Worm (Caenorhabditis elegans): Measurements from ENCODE around the gene T10B10.8.

Gene T10B10.8

DNA sequence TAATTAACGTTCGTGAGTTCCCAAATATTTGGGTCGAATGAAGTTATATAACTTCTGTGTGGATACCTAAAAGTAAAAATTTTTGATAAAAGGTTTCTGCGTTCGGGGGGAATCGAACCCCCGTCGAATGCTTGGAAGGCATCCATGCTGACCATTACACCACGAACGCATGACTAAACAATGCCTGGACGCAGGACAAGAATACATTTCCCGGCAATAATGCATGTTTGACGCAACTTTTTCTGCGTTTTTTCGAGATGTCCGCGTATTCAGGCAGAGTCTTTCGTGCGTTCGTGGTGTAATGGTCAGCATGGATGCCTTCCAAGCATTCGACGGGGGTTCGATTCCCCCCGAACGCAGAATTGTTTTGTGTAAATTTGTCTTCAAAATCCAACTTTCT, 34.7 kb upstream of the T10B10.8 start (continued):
- TF ChIP-seq nhr-23 (tag; optimal IDR thresholded peaks at IDR 0.05) (peak; percentile 66), nhr-25 (tag; optimal IDR thresholded peaks at IDR 0.05) (peak; percentile 46), ceh-28 (tag; optimal IDR thresholded peaks at IDR 0.05) (peak; percentile 9), hmg-11 (tag; optimal IDR thresholded peaks at IDR 0.05) (peak; percentile 59), jun-1 (tag; optimal IDR thresholded peaks at IDR 0.05) (peak; percentile 58)

DNA sequence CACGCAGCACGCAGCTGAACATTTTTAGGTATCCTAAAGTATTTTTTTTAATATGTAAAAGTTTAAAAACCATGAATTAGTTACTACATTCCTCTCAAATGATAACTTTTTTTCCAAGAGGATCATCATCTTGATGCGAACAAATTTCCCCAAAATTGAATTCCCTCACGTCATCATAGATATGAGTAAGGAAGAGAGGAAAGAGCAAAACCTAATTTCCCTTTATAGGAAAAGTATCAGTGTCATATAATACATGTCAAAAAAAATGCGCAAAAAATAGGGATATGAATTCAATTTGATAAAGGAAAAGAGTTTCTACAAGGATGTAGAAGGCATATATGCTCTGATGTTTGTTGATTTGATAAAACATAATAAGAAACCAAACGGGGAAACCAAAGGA, 34.1 kb upstream of the T10B10.8 start:
- TF ChIP-seq fkh-10 (GFP tag; optimal IDR thresholded peaks at IDR 0.05) = peak; percentile 31
- TF ChIP-seq lsy-12 (tag; optimal IDR thresholded peaks at IDR 0.05) = no peak
- TF ChIP-seq nhr-77 (tag; optimal IDR thresholded peaks at IDR 0.05) = no peak
- TF ChIP-seq nhr-25 (tag; optimal IDR thresholded peaks at IDR 0.05) = no peak
- TF ChIP-seq nhr-67 (tag; optimal IDR thresholded peaks at IDR 0.05) = no peak
- no peak for TF ChIP-seq unc-62 (GFP tag; optimal IDR thresholded peaks at IDR 0.05)

DNA sequence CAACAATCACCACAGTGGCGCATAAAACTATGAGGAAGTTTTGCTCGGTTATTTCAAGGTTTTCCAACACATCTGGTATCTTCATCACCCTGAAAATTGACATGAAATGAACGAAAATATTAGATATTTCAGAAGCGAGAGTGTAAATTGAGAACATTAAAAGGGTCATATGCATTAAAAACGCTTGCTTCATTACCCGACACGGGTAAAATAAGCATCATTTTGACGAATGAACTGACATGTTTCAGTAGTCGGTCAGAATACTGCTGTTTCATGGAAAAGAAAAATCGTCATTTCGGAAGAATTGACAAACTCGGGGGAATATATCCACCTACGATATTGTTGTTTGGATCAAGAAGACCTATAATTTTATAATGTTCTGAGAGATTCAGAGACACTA, 33.0 kb upstream of the T10B10.8 start, which contains the start of gene snt-7:
Gene snt-7, minus strand, starts transcription at position 101 of the 400 bp plus-strand sequence.
- TF ChIP-seq unc-62 (GFP tag; optimal IDR thresholded peaks at IDR 0.05) = no peak
- no peak for TF ChIP-seq nhr-11 (tag; optimal IDR thresholded peaks at IDR 0.05)
- no peak for TF ChIP-seq ceh-9 (tag; optimal IDR thresholded peaks at IDR 0.05)
- TF ChIP-seq sea-2 (GFP tag; optimal IDR thresholded peaks at IDR 0.05) = no peak
- no peak for TF ChIP-seq jun-1 (tag; optimal IDR thresholded peaks at IDR 0.05)
- no peak for TF ChIP-seq nhr-67 (tag; optimal IDR thresholded peaks at IDR 0.05)
- TF ChIP-seq ZK546.5 (tag; optimal IDR thresholded peaks at IDR 0.05) = no peak
- no peak for TF ChIP-seq zag-1 (tag; optimal IDR thresholded peaks at IDR 0.05)
- no peak for TF ChIP-seq ceh-28 (tag; optimal IDR thresholded peaks at IDR 0.05)
- no peak for TF ChIP-seq egl-5 (tag; optimal IDR thresholded peaks at IDR 0.05)
- TF ChIP-seq nhr-76 (tag; optimal IDR thresholded peaks at IDR 0.05) = no peak
- no peak for TF ChIP-seq nfya-1 (tag; optimal IDR thresholded peaks at IDR 0.05; ENCODE audit: insufficient read depth)
- no peak for TF ChIP-seq fkh-2 (tag; optimal IDR thresholded peaks at IDR 0.05)

DNA sequence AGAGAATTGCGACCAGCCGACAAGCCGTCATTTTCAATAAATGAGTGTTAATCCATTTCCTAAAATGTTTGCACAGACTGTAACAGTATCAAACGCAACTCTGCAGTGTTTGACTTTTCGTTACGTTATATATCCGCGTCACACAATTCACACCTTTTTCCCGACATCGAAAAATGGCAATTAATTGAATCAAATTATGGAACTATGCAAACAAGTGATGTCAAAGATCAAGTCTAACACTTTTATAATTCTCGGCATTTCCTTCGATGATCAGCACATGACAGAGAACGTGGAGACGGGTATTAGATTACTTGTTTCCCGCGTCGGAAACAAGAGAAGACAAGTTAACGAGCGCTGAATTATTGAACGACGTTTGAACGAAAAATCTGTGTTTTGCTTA, 28.3 kb upstream of the T10B10.8 start, which contains the start of gene phat-6:
Gene phat-6, minus strand, starts transcription at position 101 of the 400 bp plus-strand sequence.
- no peak for TF ChIP-seq elt-1 (tag; optimal IDR thresholded peaks at IDR 0.05)
- TF ChIP-seq aly-2 (tag; optimal IDR thresholded peaks at IDR 0.05) = no peak
- TF ChIP-seq unc-62 (GFP tag; optimal IDR thresholded peaks at IDR 0.05) = no peak
- no peak for TF ChIP-seq snpc-4 (tag; optimal IDR thresholded peaks at IDR 0.05)
- no peak for TF ChIP-seq nhr-77 (tag; optimal IDR thresholded peaks at IDR 0.05)
- TF ChIP-seq egl-27 (tag; optimal IDR thresholded peaks at IDR 0.05) = no peak
- TF ChIP-seq nhr-12 (tag; optimal IDR thresholded peaks at IDR 0.05) = no peak
- no peak for TF ChIP-seq daf-12 (tag; optimal IDR thresholded peaks at IDR 0.05)
- no peak for TF ChIP-seq ceh-9 (tag; optimal IDR thresholded peaks at IDR 0.05)
- TF ChIP-seq pha-4 (tag; optimal IDR thresholded peaks at IDR 0.05) = no peak
- no peak for TF ChIP-seq zag-1 (tag; optimal IDR thresholded peaks at IDR 0.05)
- no peak for TF ChIP-seq fkh-10 (GFP tag; optimal IDR thresholded peaks at IDR 0.05)
- TF ChIP-seq nhr-23 (tag; optimal IDR thresholded peaks at IDR 0.05) = no peak
- TF ChIP-seq jun-1 (tag; optimal IDR thresholded peaks at IDR 0.05) = no peak
- TF ChIP-seq nhr-67 (tag; optimal IDR thresholded peaks at IDR 0.05) = no peak
- no peak for TF ChIP-seq ceh-28 (tag; optimal IDR thresholded peaks at IDR 0.05)
- no peak for TF ChIP-seq lin-15B (tag; optimal IDR thresholded peaks at IDR 0.05)
- TF ChIP-seq nhr-237 (tag; optimal IDR thresholded peaks at IDR 0.05) = no peak
- no peak for TF ChIP-seq nhr-25 (tag; optimal IDR thresholded peaks at IDR 0.05)
- TF ChIP-seq nhr-11 (tag; optimal IDR thresholded peaks at IDR 0.05) = no peak

DNA sequence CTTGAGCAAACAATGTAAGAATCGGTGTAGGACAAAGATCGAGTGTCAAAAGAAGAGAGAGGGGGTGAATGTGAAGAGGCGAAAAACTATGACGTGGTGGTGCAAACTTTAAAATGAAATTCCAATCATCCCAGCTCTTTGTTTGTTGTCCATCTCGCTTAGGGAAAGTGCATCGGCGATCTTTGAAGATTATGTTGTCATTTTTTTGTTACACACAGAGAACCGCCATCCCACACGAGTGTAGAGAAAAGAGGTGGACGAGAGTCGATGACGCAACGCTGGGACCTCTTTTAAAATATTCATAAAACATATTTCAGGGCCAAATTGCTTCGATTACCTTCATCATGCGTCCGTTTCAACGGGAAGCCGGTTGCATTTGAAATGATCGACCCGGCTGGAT, 25.3 kb upstream of the T10B10.8 start:
- peak; percentile 50 for TF ChIP-seq lin-39 (tag; optimal IDR thresholded peaks at IDR 0.05)
- no peak for TF ChIP-seq ceh-28 (tag; optimal IDR thresholded peaks at IDR 0.05)
- peak; percentile 16 for TF ChIP-seq pha-4 (tag; optimal IDR thresholded peaks at IDR 0.05)
- no peak for TF ChIP-seq R02D3.7 (tag; optimal IDR thresholded peaks at IDR 0.05)
- TF ChIP-seq fkh-10 (GFP tag; optimal IDR thresholded peaks at IDR 0.05) = no peak
- TF ChIP-seq nhr-43 (tag; optimal IDR thresholded peaks at IDR 0.05; ENCODE audit: poor library complexity, severe bottlenecking) = no peak

DNA sequence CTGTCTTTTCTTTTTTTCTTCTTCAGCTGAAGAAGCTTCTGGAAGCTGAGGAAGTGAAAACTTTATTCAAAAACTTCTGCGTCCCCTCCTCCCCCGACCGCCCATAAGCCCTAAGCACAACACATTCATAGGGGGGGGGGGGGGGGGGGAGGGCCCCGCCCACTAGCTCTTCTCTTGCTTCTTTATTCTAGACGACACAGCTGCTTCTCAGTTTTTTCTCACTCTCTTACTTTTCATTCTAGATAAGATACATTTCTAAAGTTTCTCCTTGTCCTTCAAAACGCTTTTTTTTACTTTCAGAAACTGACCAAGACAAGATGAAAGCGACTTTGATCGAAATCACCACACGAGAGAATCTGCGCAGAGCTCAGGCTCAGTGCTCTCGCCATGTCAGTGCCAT, 23.8 kb upstream of the T10B10.8 start, which contains the start of gene T10B10.4:
Gene T10B10.4, plus strand, starts transcription at position 301 of the 400 bp plus-strand sequence.
- TF ChIP-seq lin-15B (tag; optimal IDR thresholded peaks at IDR 0.05) = no peak
- TF ChIP-seq lin-39 (tag; optimal IDR thresholded peaks at IDR 0.05) = peak; percentile 32
- no peak for TF ChIP-seq R02D3.7 (tag; optimal IDR thresholded peaks at IDR 0.05)
